Fruit fly (Drosophila melanogaster): ENCODE measurements around the gene cact.
A peak's percentile ranks its signal among the peaks of the same experiment; 100 is the strongest.

cact gene

dm6 chr2L:16315027-16315426, 11.0 kb downstream of the cact start (continued):
- TF ChIP-seq Myb (GFP tag; optimal IDR thresholded peaks at IDR 0.05) (no peak), CG15696 (tag; optimal IDR thresholded peaks at IDR 0.05) (no peak), Neu2 (GFP tag; optimal IDR thresholded peaks at IDR 0.05; ENCODE audit: borderline replicate concordance) (no peak), CG18619 (GFP tag; optimal IDR thresholded peaks at IDR 0.05) (no peak), CG6272 (GFP tag; IDR thresholded peaks at IDR 0.05) (no peak), CG31365 (tag; optimal IDR thresholded peaks at IDR 0.05) (no peak), CG15269 (tag; optimal IDR thresholded peaks at IDR 0.05) (peak; percentile 82), Dek (tag; optimal IDR thresholded peaks at IDR 0.05) (peak; percentile 26), CG15601 (tag; optimal IDR thresholded peaks at IDR 0.05) (no peak), run (tag; optimal IDR thresholded peaks at IDR 0.05) (no peak), Lhr (GFP tag; optimal IDR thresholded peaks at IDR 0.05) (no peak), danr (GFP tag; IDR thresholded peaks at IDR 0.05) (no peak), CG15073 (GFP tag; optimal IDR thresholded peaks at IDR 0.05) (no peak), CG15011 (GFP tag; optimal IDR thresholded peaks at IDR 0.05) (no peak), dmrt11E (tag; optimal IDR thresholded peaks at IDR 0.05) (no peak), CG34224 (GFP tag; IDR thresholded peaks at IDR 0.05; ENCODE audit: partially characterized antibody) (peak; percentile 41; the same call in 2 of the 3 replicates), Lim3 (GFP tag; IDR thresholded peaks at IDR 0.05) (no peak), CG43689 (GFP tag; IDR thresholded peaks at IDR 0.05) (no peak), ap (GFP tag; IDR thresholded peaks at IDR 0.05) (no peak), Xbp1 (GFP tag; optimal IDR thresholded peaks at IDR 0.05) (no peak), D19B (GFP tag; optimal IDR thresholded peaks at IDR 0.05) (no peak), CG12769 (tag; optimal IDR thresholded peaks at IDR 0.05) (peak; percentile 79), CG12942 (GFP tag; optimal IDR thresholded peaks at IDR 0.05) (no peak), fu2 (GFP tag; optimal IDR thresholded peaks at IDR 0.05) (no peak), tna (GFP tag; IDR thresholded peaks at IDR 0.05; ENCODE audit: partially characterized antibody) (peak; percentile 43; the same call in 1 of the 2 replicates), CG14710 (tag; optimal IDR thresholded peaks at IDR 0.05) (no peak), CG10147 (GFP tag; optimal IDR thresholded peaks at IDR 0.05) (no peak), lov (optimal IDR thresholded peaks at IDR 0.05) (no peak), lov (GFP tag; IDR thresholded peaks at IDR 0.05) (0 out of 3 replicates have a peak, but pooled peaks have one; percentile 44), lilli (GFP tag; optimal IDR thresholded peaks at IDR 0.05) (no peak), CG8281 (tag; optimal IDR thresholded peaks at IDR 0.05) (no peak), sim (GFP tag; IDR thresholded peaks at IDR 0.05) (no peak), twi (tag; optimal IDR thresholded peaks at IDR 0.05) (no peak), croc (GFP tag; conservative IDR thresholded peaks at IDR 0.05) (no peak), salm (tag; optimal IDR thresholded peaks at IDR 0.05) (no peak), NFAT (GFP tag; IDR thresholded peaks at IDR 0.05) (0 out of 2 replicates have a peak, but pooled peaks have one; percentile 43), usp (GFP tag; optimal IDR thresholded peaks at IDR 0.05) (no peak), CG10979 (tag; optimal IDR thresholded peaks at IDR 0.05) (no peak), ase (GFP tag; IDR thresholded peaks at IDR 0.05) (no peak), wdn (GFP tag; IDR thresholded peaks at IDR 0.05) (no peak), MTF-1 (GFP tag; optimal IDR thresholded peaks at IDR 0.05; ENCODE audit: borderline replicate concordance) (no peak), sens-2 (GFP tag; IDR thresholded peaks at IDR 0.05) (no peak), CG2202 (tag; optimal IDR thresholded peaks at IDR 0.05) (no peak), CG4707 (GFP tag; optimal IDR thresholded peaks at IDR 0.05) (no peak), mirr (GFP tag; optimal IDR thresholded peaks at IDR 0.05) (peak; percentile 77), CG11560 (tag; IDR thresholded peaks at IDR 0.05) (no peak), Taf1 (GFP tag; IDR thresholded peaks at IDR 0.05) (no peak), fd96Cb (tag; optimal IDR thresholded peaks at IDR 0.05) (no peak), CG4360 (GFP tag; IDR thresholded peaks at IDR 0.05) (no peak), CG1529 (GFP tag; optimal IDR thresholded peaks at IDR 0.05) (no peak), CoRest (tag; optimal IDR thresholded peaks at IDR 0.05) (no peak), CG17802 (tag; optimal IDR thresholded peaks at IDR 0.05) (no peak)

Data from whole organism, embryonic.